Worm (Caenorhabditis elegans) whole organism, midembryonic: Measurements from ENCODE around the gene acr-9.

ENCODE experiments used
- T22C8.4 ChIP-seq: fragments of 200-800 bp; sonication (Bioruptor generic); IDR thresholded peaks from 2 replicates; pipeline ENCODE4 v1.3.6; 2022; ENCODE audit warnings: missing genetic modification characterization, missing compliant biosample characterization
- cog-1 ChIP-seq: sonication (generic microtip); optimal IDR thresholded peaks from 2 replicates; lab custom pipeline; 2016; ENCODE audit warnings: missing genetic modification characterization, missing compliant biosample characterization
- flt-1 ChIP-seq: fragments of 200-800 bp; sonication (Bioruptor generic); IDR thresholded peaks from 2 replicates; pipeline ENCODE4 v1.3.6; 2022; ENCODE audit warnings: missing genetic modification characterization, missing compliant biosample characterization
- klf-2 ChIP-seq: fragments of 200-800 bp; sonication (Bioruptor generic); conservative IDR thresholded peaks from 2 replicates; pipeline ENCODE4 v1.3.6; 2022; ENCODE audit warnings: missing genetic modification reagents, missing genetic modification characterization, missing compliant biosample characterization
- med-1 ChIP-seq: sonication (generic microtip); optimal IDR thresholded peaks from 2 replicates; lab custom pipeline; 2017; ENCODE audit warnings: missing genetic modification characterization, mild to moderate bottlenecking, missing compliant biosample characterization, antibody characterized with exemption, missing genetic modification reagents; ENCODE audit not compliant: insufficient read depth
- ref-1 ChIP-seq: fragments of 200-800 bp; sonication (Bioruptor generic); conservative IDR thresholded peaks from 2 replicates; pipeline ENCODE4 v1.3.6; 2022; ENCODE audit warnings: missing genetic modification reagents, missing genetic modification characterization, missing compliant biosample characterization
- tab-1 ChIP-seq: fragments of 200-800 bp; sonication (Bioruptor generic); IDR thresholded peaks from 2 replicates; pipeline ENCODE4 v1.3.6; 2022; ENCODE audit warnings: missing genetic modification characterization, missing compliant biosample characterization
- ztf-23 ChIP-seq: fragments of 200-800 bp; sonication (Bioruptor generic); IDR thresholded peaks from 2 replicates; pipeline ENCODE4 v1.3.6; 2022; ENCODE audit warnings: missing genetic modification reagents, missing genetic modification characterization, missing compliant biosample characterization
- ztf-29 ChIP-seq: fragments of 200-800 bp; sonication (Bioruptor generic); IDR thresholded peaks from 2 replicates; pipeline ENCODE4 v1.3.6; 2022; ENCODE audit warnings: missing genetic modification reagents, missing genetic modification characterization, missing compliant biosample characterization

DNA sequence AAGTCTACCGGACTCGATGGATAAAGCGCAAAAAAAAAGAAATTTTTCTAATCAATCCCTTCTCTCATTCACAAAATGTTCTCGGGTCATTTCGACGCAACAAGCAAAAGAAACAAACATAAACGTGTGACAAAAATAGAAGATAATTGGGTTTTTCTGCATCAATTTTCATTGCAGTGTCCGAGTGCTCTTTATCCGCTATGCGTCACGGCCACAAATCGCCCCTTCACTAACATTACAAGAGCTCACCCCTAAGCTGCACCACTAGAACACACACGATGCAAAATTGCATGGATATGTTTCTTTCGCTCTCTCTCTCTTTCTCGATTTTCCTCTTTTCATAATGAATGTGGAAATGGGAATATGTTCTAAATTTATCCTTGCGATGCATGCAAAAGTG lies 49.5 kb upstream of the acr-9 start:
- TF ChIP-seq flt-1 (GFP tag; lab: Robert Waterston, UW) (no peak), ref-1 (GFP tag; lab: Robert Waterston, UW) (no peak), klf-2 (no peak), med-1 (GFP tag; lab: Kevin White, UChicago) (no peak), ztf-23 (GFP tag; lab: Robert Waterston, UW) (no peak), cog-1 (no peak), T22C8.4 (no peak), tab-1 (GFP tag; lab: Robert Waterston, UW) (no peak), ztf-29 (GFP tag; lab: Robert Waterston, UW) (no peak)
